Worm (Caenorhabditis elegans) whole organism, L4 larva: ENCODE results near the gene hpo-28.

Experiments
- F10B5.3 ChIP-seq: sonication (generic microtip); optimal IDR thresholded peaks from 2 replicates; lab custom pipeline; 2016; ENCODE audit warnings: mild to moderate bottlenecking, missing genetic modification characterization, missing compliant biosample characterization
- F26F4.8 ChIP-seq: fragments of 200-800 bp; sonication (Bioruptor generic); conservative IDR thresholded peaks from 2 replicates; pipeline ENCODE4 v1.3.6; 2022; ENCODE audit warnings: missing genetic modification characterization, missing compliant biosample characterization
- F37D6.2 ChIP-seq: sonication (generic microtip); optimal IDR thresholded peaks from 2 replicates; lab custom pipeline; 2016; ENCODE audit warnings: mild to moderate bottlenecking, missing genetic modification characterization, missing compliant biosample characterization
- F44E2.7 ChIP-seq: fragments of 200-800 bp; sonication (Bioruptor generic); IDR thresholded peaks from 2 replicates; pipeline ENCODE4 v2.1.2; 2022; ENCODE audit warnings: missing genetic modification characterization, missing compliant biosample characterization
- F49E8.2 ChIP-seq: sonication (generic microtip); optimal IDR thresholded peaks from 2 replicates; lab custom pipeline; 2016; ENCODE audit warnings: missing compliant biosample characterization, mild to moderate bottlenecking, missing genetic modification characterization, borderline replicate concordance
- Y5F2A.4 ChIP-seq: fragments of 200-800 bp; sonication (Bioruptor generic); optimal IDR thresholded peaks from 2 replicates; lab custom pipeline; 2018; ENCODE audit warnings: mild to moderate bottlenecking, missing genetic modification characterization, missing compliant biosample characterization
- ZK337.2 ChIP-seq: fragments of 200-800 bp; sonication (Bioruptor generic); IDR thresholded peaks from 2 replicates; pipeline ENCODE4 v1.3.6; 2022; ENCODE audit warnings: missing genetic modification reagents, missing genetic modification characterization, missing compliant biosample characterization
- ZK546.5 ChIP-seq, 2 experiments: sonication (generic microtip); optimal IDR thresholded peaks; 2 replicates each; lab custom pipeline; 2017; ENCODE audit warnings: missing biosample characterization in 2 of 2, missing genetic modification characterization in 2 of 2
- aha-1 ChIP-seq: fragments of 150-350 bp; peaks from one replicate; lab custom pipeline; 2014; ENCODE audit warnings: missing biosample characterization, missing genetic modification characterization
- aly-2 ChIP-seq: sonication (generic microtip); optimal IDR thresholded peaks from 2 replicates; lab custom pipeline; 2018; ENCODE audit warnings: missing biosample characterization, missing genetic modification characterization
- ama-1 ChIP-seq: fragments of 150-350 bp; optimal IDR thresholded peaks from 2 replicates; lab custom pipeline; 2014; ENCODE audit warnings: inconsistent platforms, mixed read lengths
- arid-1 ChIP-seq: fragments of 200-800 bp; sonication (Bioruptor generic); conservative IDR thresholded peaks from 2 replicates; pipeline ENCODE4 v1.3.6; 2022; ENCODE audit warnings: missing genetic modification reagents, missing genetic modification characterization, missing compliant biosample characterization
- attf-4 ChIP-seq: sonication (generic microtip); optimal IDR thresholded peaks from 3 replicates; lab custom pipeline; 2017; ENCODE audit warnings: missing biosample characterization, missing genetic modification characterization
- ceh-32 ChIP-seq: sonication (generic microtip); optimal IDR thresholded peaks from 2 replicates; lab custom pipeline; 2016; ENCODE audit warnings: mild to moderate bottlenecking, missing genetic modification characterization, missing compliant biosample characterization; ENCODE audit not compliant: poor library complexity
- ceh-44 ChIP-seq: fragments of 200-800 bp; sonication (Bioruptor generic); IDR thresholded peaks from 2 replicates; pipeline ENCODE4 v1.3.6; 2022; ENCODE audit warnings: missing genetic modification reagents, missing genetic modification characterization, missing compliant biosample characterization
- ceh-62 ChIP-seq: sonication (generic microtip); optimal IDR thresholded peaks from 2 replicates; lab custom pipeline; 2017; ENCODE audit warnings: missing biosample characterization, missing genetic modification characterization
- ctbp-1 ChIP-seq: fragments of 200-800 bp; sonication (Bioruptor generic); IDR thresholded peaks from 2 replicates; pipeline ENCODE4 v1.3.6; 2022; ENCODE audit warnings: missing genetic modification reagents, missing genetic modification characterization, missing compliant biosample characterization
- daf-12 ChIP-seq: fragments of 150-350 bp; optimal IDR thresholded peaks from 2 replicates; lab custom pipeline; 2014; ENCODE audit warnings: missing biosample characterization, missing genetic modification reagents, missing genetic modification characterization
- daf-16 ChIP-seq, 3 experiments: sonication (generic microtip); optimal IDR thresholded peaks; 2 replicates each; lab custom pipeline; 2016 to 2017; ENCODE audit warnings: missing genetic modification characterization in 3 of 3, missing genetic modification reagents in 3 of 3, mild to moderate bottlenecking in 2 of 3, missing compliant biosample characterization in 2 of 3, missing biosample characterization in 1 of 3, moderate library complexity in 1 of 3
- daf-8 ChIP-seq: fragments of 200-800 bp; sonication (Bioruptor generic); IDR thresholded peaks from 2 replicates; pipeline ENCODE4 v1.3.6; 2022; ENCODE audit warnings: missing genetic modification characterization, missing compliant biosample characterization
- dmd-6 ChIP-seq: fragments of 200-800 bp; sonication (Bioruptor generic); IDR thresholded peaks from 2 replicates; pipeline ENCODE4 v1.3.6; 2022; ENCODE audit warnings: missing genetic modification reagents, missing genetic modification characterization, missing compliant biosample characterization
- dmd-9 ChIP-seq: fragments of 200-800 bp; sonication (Bioruptor generic); IDR thresholded peaks from 2 replicates; pipeline ENCODE4 v1.3.6; 2022; ENCODE audit warnings: missing genetic modification reagents, missing genetic modification characterization, missing compliant biosample characterization
- dpl-1 ChIP-seq: fragments of 150-350 bp; optimal IDR thresholded peaks from 2 replicates; lab custom pipeline; 2014; ENCODE audit warnings: missing biosample characterization, missing genetic modification reagents, missing genetic modification characterization
- egl-43 ChIP-seq: fragments of 200-800 bp; sonication (Bioruptor generic); IDR thresholded peaks from 2 replicates; pipeline ENCODE4 v1.3.6; 2022; ENCODE audit warnings: missing genetic modification reagents, missing genetic modification characterization, missing compliant biosample characterization
- hlh-11 ChIP-seq: fragments of 200-800 bp; sonication (Bioruptor generic); optimal IDR thresholded peaks from 2 replicates; lab custom pipeline; 2018; ENCODE audit warnings: mild to moderate bottlenecking, missing genetic modification characterization, missing compliant biosample characterization
- lim-7 ChIP-seq: fragments of 200-800 bp; sonication (Bioruptor generic); IDR thresholded peaks from 2 replicates; pipeline ENCODE4 v1.3.6; 2022; ENCODE audit warnings: missing genetic modification characterization, missing compliant biosample characterization
- lin-13 ChIP-seq: fragments of 150-350 bp; optimal IDR thresholded peaks from 2 replicates; lab custom pipeline; 2014; ENCODE audit warnings: missing biosample characterization, missing genetic modification reagents, missing genetic modification characterization
- lin-15B ChIP-seq: fragments of 150-350 bp; sonication (generic microtip); optimal IDR thresholded peaks from 3 replicates; lab custom pipeline; 2014; ENCODE audit warnings: missing biosample characterization, missing genetic modification characterization
- lin-29 ChIP-seq: fragments of 200-800 bp; sonication (Bioruptor generic); IDR thresholded peaks from 2 replicates; pipeline ENCODE4 v1.3.6; 2022; ENCODE audit warnings: missing genetic modification reagents, missing genetic modification characterization, missing compliant biosample characterization
- lin-39 ChIP-seq: fragments of 150-350 bp; optimal IDR thresholded peaks from 2 replicates; lab custom pipeline; 2014; ENCODE audit warnings: missing biosample characterization, missing genetic modification reagents, missing genetic modification characterization
- mdt-29 ChIP-seq: fragments of 200-800 bp; sonication (Bioruptor generic); IDR thresholded peaks from 2 replicates; pipeline ENCODE4 v1.3.6; 2022; ENCODE audit warnings: missing genetic modification reagents, missing genetic modification characterization, missing compliant biosample characterization
- mep-1 ChIP-seq: fragments of 150-350 bp; sonication (generic microtip); optimal IDR thresholded peaks from 3 replicates; lab custom pipeline; 2014; ENCODE audit warnings: missing biosample characterization, missing genetic modification characterization
- mes-2 ChIP-seq: sonication (generic microtip); optimal IDR thresholded peaks from 2 replicates; lab custom pipeline; 2016; ENCODE audit warnings: missing genotype, mild to moderate bottlenecking, missing genetic modification characterization, missing compliant biosample characterization; ENCODE audit not compliant: poor library complexity, severe bottlenecking
- nhr-11 ChIP-seq: fragments of 150-350 bp; optimal IDR thresholded peaks from 2 replicates; lab custom pipeline; 2014; ENCODE audit warnings: missing biosample characterization, missing genetic modification characterization
- nhr-111 ChIP-seq: fragments of 200-800 bp; sonication (Bioruptor generic); optimal IDR thresholded peaks from 2 replicates; lab custom pipeline; 2018; ENCODE audit warnings: mild to moderate bottlenecking, missing genetic modification characterization, missing compliant biosample characterization
- nhr-28 ChIP-seq: fragments of 150-350 bp; optimal IDR thresholded peaks from 2 replicates; lab custom pipeline; 2014; ENCODE audit warnings: missing biosample characterization, missing genetic modification characterization
- nhr-48 ChIP-seq: sonication (generic microtip); optimal IDR thresholded peaks from 2 replicates; lab custom pipeline; 2016; ENCODE audit warnings: mild to moderate bottlenecking, missing genetic modification characterization, missing compliant biosample characterization
- nhr-76 ChIP-seq: fragments of 150-350 bp; optimal IDR thresholded peaks from 2 replicates; lab custom pipeline; 2014; ENCODE audit warnings: missing biosample characterization, missing genetic modification characterization
- rbr-2 ChIP-seq: sonication (generic microtip); optimal IDR thresholded peaks from 2 replicates; lab custom pipeline; 2016; ENCODE audit warnings: missing genotype, missing genetic modification characterization, missing compliant biosample characterization
- saeg-2 ChIP-seq: fragments of 200-800 bp; sonication (Bioruptor generic); IDR thresholded peaks from 2 replicates; pipeline ENCODE4 v1.3.6; 2022; ENCODE audit warnings: missing genetic modification reagents, missing genetic modification characterization, missing compliant biosample characterization
- set-16 ChIP-seq: fragments of 200-800 bp; sonication (Bioruptor generic); IDR thresholded peaks from 2 replicates; pipeline ENCODE4 v1.3.6; 2022; ENCODE audit warnings: missing genetic modification reagents, missing genetic modification characterization, missing compliant biosample characterization
- snpc-1.2 ChIP-seq: fragments of 200-800 bp; sonication (Bioruptor generic); IDR thresholded peaks from 2 replicates; pipeline ENCODE4 v1.3.6; 2022; ENCODE audit warnings: missing genetic modification reagents, missing genetic modification characterization, missing compliant biosample characterization
- tra-1 ChIP-seq: fragments of 200-800 bp; sonication (Bioruptor generic); IDR thresholded peaks from 2 replicates; pipeline ENCODE4 v1.3.6; 2022; ENCODE audit warnings: missing genetic modification reagents, missing genetic modification characterization, missing compliant biosample characterization
- unc-130 ChIP-seq: sonication (generic microtip); optimal IDR thresholded peaks from 2 replicates; lab custom pipeline; 2016; ENCODE audit warnings: missing genetic modification reagents, missing genetic modification characterization, missing compliant biosample characterization
- zip-2 ChIP-seq: fragments of 150-350 bp; optimal IDR thresholded peaks from 2 replicates; lab custom pipeline; 2014; ENCODE audit warnings: missing biosample characterization, missing genetic modification characterization
- ztf-11 ChIP-seq: fragments of 150-350 bp; optimal IDR thresholded peaks from 2 replicates; lab custom pipeline; 2014; ENCODE audit warnings: missing biosample characterization, missing genetic modification characterization
- ztf-7 ChIP-seq: fragments of 150-350 bp; optimal IDR thresholded peaks from 2 replicates; lab custom pipeline; 2014; ENCODE audit warnings: missing biosample characterization, missing genetic modification characterization

Gene hpo-28

DNA sequence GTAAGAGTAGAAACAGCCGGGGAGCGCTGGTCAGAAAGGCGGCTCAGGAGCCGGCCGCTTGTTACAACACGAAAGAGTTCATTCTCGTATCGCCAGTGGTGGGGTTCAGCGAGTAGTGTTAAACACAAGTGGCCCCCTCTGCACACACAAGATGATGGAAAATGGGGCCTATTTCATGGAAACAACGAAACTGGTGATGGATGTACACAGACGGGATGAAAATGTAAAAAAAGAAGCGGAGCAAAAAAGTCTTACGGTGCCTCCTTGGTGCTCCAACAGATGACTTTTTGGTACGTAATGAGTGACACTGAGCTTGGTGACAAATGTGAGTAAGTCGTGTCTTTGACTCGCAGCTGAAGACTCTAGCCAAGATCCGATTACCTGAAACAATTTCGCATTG lies 1.1 kb downstream of the hpo-28 start:
- TF ChIP-seq mes-2 (tag; lab: Kevin White, UChicago) = peak; percentile 1
- TF ChIP-seq ztf-7 (tag; lab: Kevin White, UChicago) = no peak
- TF ChIP-seq ZK546.5 (tag; optimal IDR thresholded peaks at IDR 0.05; lab: Kevin White, UChicago) = no peak
- TF ChIP-seq dpl-1 = no peak
- no peak for TF ChIP-seq lin-15B (tag; lab: Kevin White, UChicago)
- TF ChIP-seq daf-12 (tag; lab: Kevin White, UChicago) = no peak
- TF ChIP-seq egl-43 = 0 out of 2 replicates have a peak, but pooled peaks have one; percentile 29
- peak in 1 of 2 experiments; percentile 5 for TF ChIP-seq daf-16 (GFP tag; optimal IDR thresholded peaks at IDR 0.05; lab: Kevin White, UChicago)
- no peak for TF ChIP-seq daf-16 (tag; optimal IDR thresholded peaks at IDR 0.05; lab: Kevin White, UChicago)
- TF ChIP-seq aly-2 = no peak
- no peak for TF ChIP-seq dmd-9 (GFP tag; lab: Robert Waterston, UW)
- TF ChIP-seq nhr-11 (tag; lab: Kevin White, UChicago) = peak; percentile 27
- no peak for TF ChIP-seq lim-7 (GFP tag; lab: Robert Waterston, UW)
- TF ChIP-seq tra-1 (GFP tag; lab: Robert Waterston, UW) = no peak
- 0 out of 2 replicates have a peak, but pooled peaks have one; percentile 5 for TF ChIP-seq F26F4.8 (GFP tag; lab: Robert Waterston, UW)
- TF ChIP-seq F37D6.2 (tag; lab: Kevin White, UChicago) = no peak
- peak; percentile 30 for TF ChIP-seq hlh-11 (tag; lab: Kevin White, UChicago)
- no peak for TF ChIP-seq rbr-2
- TF ChIP-seq ctbp-1 = 0 out of 2 replicates have a peak, but pooled peaks have one; percentile 17

DNA sequence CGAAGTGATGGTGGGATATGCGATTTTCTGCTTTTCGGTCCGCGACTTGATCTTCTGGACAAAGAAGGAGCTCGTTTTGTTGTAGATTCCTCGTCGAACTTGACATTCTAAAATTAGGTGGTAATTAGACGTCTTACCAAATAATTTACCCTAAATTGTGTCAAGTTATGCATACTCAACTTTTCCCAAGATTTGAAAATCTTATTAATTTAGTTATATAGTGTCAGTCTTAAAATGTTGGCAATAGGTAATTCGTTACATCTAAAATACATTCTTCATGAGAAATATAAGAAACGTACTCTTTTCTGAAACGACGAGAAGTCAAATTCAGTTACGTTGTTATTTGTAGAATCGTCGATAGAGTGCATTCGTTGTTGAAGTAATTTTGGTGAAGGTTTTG lies 1.6 kb downstream of the hpo-28 start:
- TF ChIP-seq ama-1 (lab: Kevin White, UChicago) (no peak), arid-1 (GFP tag; lab: Robert Waterston, UW) (no peak), daf-8 (GFP tag; lab: Robert Waterston, UW) (no peak), mes-2 (tag; lab: Kevin White, UChicago) (no peak), ZK337.2 (GFP tag; lab: Robert Waterston, UW) (no peak), lin-13 (GFP tag; lab: Kevin White, UChicago) (no peak), nhr-11 (tag; lab: Kevin White, UChicago) (no peak), aha-1 (tag; lab: Kevin White, UChicago) (no peak)

DNA sequence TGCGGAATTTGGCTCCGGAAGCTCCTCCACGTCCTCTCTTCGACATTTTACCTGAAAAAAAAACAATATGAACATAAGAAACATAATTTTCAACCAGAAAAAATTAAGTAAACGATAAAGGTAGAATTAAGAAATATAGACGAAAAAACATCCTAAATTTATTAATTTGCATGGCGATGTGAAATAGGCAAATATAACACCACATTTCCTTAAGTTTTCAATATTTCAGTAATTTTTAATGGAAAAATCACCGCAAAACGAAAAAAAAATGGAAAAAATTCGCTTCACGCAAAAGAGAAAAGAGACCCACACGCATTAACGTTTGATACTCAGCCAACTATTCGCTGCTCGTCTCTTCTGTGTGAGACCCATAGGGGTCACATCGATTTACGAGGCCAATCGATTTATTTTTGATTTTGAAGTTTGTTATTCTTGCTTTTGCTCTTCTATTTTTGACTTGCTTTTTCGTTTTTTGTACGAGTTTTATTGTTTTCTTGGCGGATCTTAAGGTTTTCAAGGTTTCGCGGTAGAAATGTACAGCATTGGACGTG lies 3.0 kb downstream of the hpo-28 start, which contains the start of gene rpl-23:
Gene rpl-23, minus strand, starts transcription at position 51 of the 551 bp plus-strand sequence.
- TF ChIP-seq daf-12 (tag; lab: Kevin White, UChicago) (no peak), ceh-44 (GFP tag; lab: Robert Waterston, UW) (peak; percentile 40; the same call in 1 of the 2 replicates), mep-1 (tag; lab: Kevin White, UChicago) (peak; percentile 96), set-16 (no peak), snpc-1.2 (GFP tag; lab: Robert Waterston, UW) (no peak), nhr-28 (peak; percentile 83), ztf-11 (no peak), mdt-29 (GFP tag; lab: Robert Waterston, UW) (no peak), ceh-62 (tag; lab: Kevin White, UChicago) (no peak), Y5F2A.4 (GFP tag; lab: Kevin White, UChicago) (no peak), ama-1 (lab: Kevin White, UChicago) (peak; percentile 77), ctbp-1 (peak; percentile 49; the same call in 1 of the 2 replicates), nhr-111 (GFP tag; lab: Kevin White, UChicago) (no peak), nhr-48 (tag; lab: Kevin White, UChicago) (peak; percentile 13), lin-39 (tag; lab: Kevin White, UChicago) (no peak), nhr-11 (tag; lab: Kevin White, UChicago) (peak; percentile 96), hlh-11 (tag; lab: Kevin White, UChicago) (peak; percentile 77), saeg-2 (GFP tag; lab: Robert Waterston, UW) (0 out of 2 replicates have a peak, but pooled peaks have one; percentile 14), nhr-76 (tag; lab: Kevin White, UChicago) (no peak), F44E2.7 (GFP tag; lab: Robert Waterston, UW) (no peak), attf-4 (tag; lab: Kevin White, UChicago) (no peak), unc-130 (GFP tag; lab: Kevin White, UChicago) (peak; percentile 56), F10B5.3 (tag; lab: Kevin White, UChicago) (no peak), zip-2 (peak; percentile 29), lin-29 (GFP tag; lab: Robert Waterston, UW) (no peak), F49E8.2 (tag; lab: Kevin White, UChicago) (no peak), dmd-6 (GFP tag; lab: Robert Waterston, UW) (peak; percentile 62), ceh-32 (tag; lab: Kevin White, UChicago) (no peak)
